Fruit fly (Drosophila melanogaster) whole organism, pupa: ENCODE data around the gene CG8620.

ENCODE experiments used
- CG12605 ChIP-seq: fragments of 200-800 bp; sonication (Bioruptor generic); IDR thresholded peaks from 2 replicates; pipeline ENCODE4 v1.3.6; 2022; ENCODE audit warnings: missing biosample characterization, missing genetic modification characterization
- CG17806 ChIP-seq: fragments of 200-800 bp; sonication (Bioruptor generic); optimal IDR thresholded peaks from 2 replicates; lab custom pipeline; 2018; ENCODE audit warnings: missing biosample characterization, mild to moderate bottlenecking, missing genetic modification characterization, moderate library complexity
- CG34367 ChIP-seq: fragments of 200-800 bp; sonication (Bioruptor generic); optimal IDR thresholded peaks from 2 replicates; lab custom pipeline; 2018; ENCODE audit warnings: missing biosample characterization, mild to moderate bottlenecking, missing genetic modification characterization
- CG4496 ChIP-seq: fragments of 200-800 bp; sonication (Bioruptor generic); IDR thresholded peaks from 3 replicates; pipeline ENCODE4 v1.3.6; 2022; ENCODE audit warnings: missing biosample characterization, missing genetic modification characterization
- CG8159 ChIP-seq: fragments of 200-800 bp; sonication (Bioruptor generic); optimal IDR thresholded peaks from 3 replicates; lab custom pipeline; 2018; ENCODE audit warnings: missing biosample characterization, mild to moderate bottlenecking, missing genetic modification characterization, moderate library complexity
- CG9948 ChIP-seq: fragments of 200-800 bp; sonication (Bioruptor generic); optimal IDR thresholded peaks from 2 replicates; lab custom pipeline; 2018; ENCODE audit warnings: missing biosample characterization, mild to moderate bottlenecking, missing genetic modification characterization, moderate library complexity
- D1 ChIP-seq: fragments of 200-800 bp; sonication (Bioruptor generic); optimal IDR thresholded peaks from 2 replicates; lab custom pipeline; 2018; ENCODE audit warnings: missing biosample characterization, mild to moderate bottlenecking, missing genetic modification characterization, moderate library complexity
- EcR ChIP-seq: fragments of 200-800 bp; sonication (Bioruptor generic); optimal IDR thresholded peaks from 3 replicates; lab custom pipeline; 2019; ENCODE audit warnings: missing biosample characterization, missing genetic modification characterization, mild to moderate bottlenecking, moderate library complexity, missing genetic modification reagents
- Pif1A ChIP-seq: fragments of 200-800 bp; sonication (Bioruptor generic); optimal IDR thresholded peaks from 3 replicates; lab custom pipeline; 2016; ENCODE audit warnings: missing biosample characterization, missing genetic modification characterization
- Pif1B ChIP-seq: fragments of 200-800 bp; sonication (Bioruptor generic); optimal IDR thresholded peaks from 3 replicates; lab custom pipeline; 2016; ENCODE audit warnings: missing biosample characterization, missing genetic modification characterization
- Snoo ChIP-seq: fragments of 200-800 bp; sonication (Bioruptor generic); optimal IDR thresholded peaks from 3 replicates; lab custom pipeline; 2017; ENCODE audit warnings: missing biosample characterization, mild to moderate bottlenecking, missing genetic modification characterization, inconsistent platforms
- rn ChIP-seq: fragments of 200-800 bp; sonication (Bioruptor generic); IDR thresholded peaks from 2 replicates; pipeline ENCODE4 v1.3.6; 2022; ENCODE audit warnings: missing biosample characterization, missing genetic modification characterization

DNA sequence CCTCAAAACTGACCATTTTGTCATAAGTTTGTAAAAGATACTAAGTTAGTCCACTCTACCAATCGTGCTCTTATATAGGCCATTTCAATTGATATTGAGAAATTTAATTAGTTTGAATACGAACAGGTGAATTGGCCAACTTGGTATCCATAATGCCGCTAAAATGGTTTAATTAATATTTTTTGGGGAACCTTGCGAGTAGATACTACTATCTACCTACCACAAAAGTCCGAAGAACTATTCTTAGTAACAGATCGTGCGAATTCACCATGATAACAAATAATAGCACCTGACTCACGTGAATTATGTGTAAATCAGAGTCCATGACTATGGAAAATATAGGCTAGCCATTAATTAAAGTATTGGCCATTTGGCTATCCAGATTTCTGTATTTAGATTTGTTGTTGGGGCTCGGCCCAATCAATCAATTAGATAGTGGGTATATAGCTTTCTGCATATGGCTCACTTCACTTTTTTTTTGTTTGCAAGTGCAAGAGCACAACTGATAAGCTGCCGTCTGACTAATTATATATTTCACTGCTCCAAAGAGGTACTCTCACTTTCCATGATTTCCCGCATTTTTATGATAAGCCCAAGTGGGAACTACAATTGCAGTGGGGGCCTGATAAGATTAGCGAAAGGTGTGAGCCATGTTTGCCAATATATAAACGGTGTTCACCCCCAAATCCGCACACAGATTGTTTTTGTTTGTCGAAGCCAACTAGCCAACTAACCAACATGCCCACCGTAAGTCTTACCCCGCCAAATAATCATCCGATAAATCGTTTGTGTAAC lies 29.5 kb upstream of the CG8620 start, which contains the start of the genes Acbp4 and Acbp6:
- no peak for TF ChIP-seq CG8159
- no peak for TF ChIP-seq CG17806
- no peak for TF ChIP-seq D1 (tag; lab: Kevin White, UChicago)
- no peak for TF ChIP-seq CG34367 (tag; lab: Kevin White, UChicago)
- no peak for TF ChIP-seq Pif1A (GFP tag; lab: Kevin White, UChicago)
- no peak for TF ChIP-seq EcR (GFP tag; lab: Kevin White, UChicago)
- no peak for TF ChIP-seq CG9948 (tag; lab: Kevin White, UChicago)
- TF ChIP-seq CG4496 (GFP tag; lab: Robert Waterston, UW) = no peak
- TF ChIP-seq Snoo (tag; lab: Kevin White, UChicago) = no peak
- TF ChIP-seq rn (GFP tag; lab: Robert Waterston, UW) = no peak
- no peak for TF ChIP-seq Pif1B (GFP tag; lab: Kevin White, UChicago)
- TF ChIP-seq CG12605 (GFP tag; lab: Robert Waterston, UW) = no peak
